Worm (Caenorhabditis elegans) whole organism, mixed stage, embryonic: ENCODE measurements around the gene vha-6.

Source experiments
- ceh-39 ChIP-seq: fragments of 150-350 bp; optimal IDR thresholded peaks from 2 replicates; lab custom pipeline; 2014; ENCODE audit warnings: missing biosample characterization, missing genetic modification characterization
- nhr-12 ChIP-seq: fragments of 150-350 bp; optimal IDR thresholded peaks from 2 replicates; lab custom pipeline; 2014; ENCODE audit warnings: missing biosample characterization, missing genetic modification characterization

ce11 chrII:11484600-11484999 lies 46.3 kb upstream of the vha-6 start:
- no peak for TF ChIP-seq ceh-39 (tag; lab: Kevin White, UChicago)
- TF ChIP-seq nhr-12 = no peak
